Fruit fly (Drosophila melanogaster): ENCODE results near the gene endos.

Gene endos

dm6 chr3L:14003297-14004040 is 28.0 kb downstream of the endos start:
- no peak for TF ChIP-seq CG17801 (GFP tag; optimal IDR thresholded peaks at IDR 0.05; ENCODE audit: partially characterized antibody)

dm6 chr3L:14002524-14003135 is 28.9 kb downstream of the endos start:
- TF ChIP-seq CG17801 (GFP tag; optimal IDR thresholded peaks at IDR 0.05; ENCODE audit: partially characterized antibody) = no peak

dm6 chr3L:14001658-14002523 is 29.6 kb downstream of the endos start, which contains the start of the genes Nprl3 and upSET:
Nprl3 (minus strand) TSS chr3L:14001880.
upSET (plus strand) TSS chr3L:14002127.
- no peak for TF ChIP-seq CG17801 (GFP tag; optimal IDR thresholded peaks at IDR 0.05; ENCODE audit: partially characterized antibody)

dm6 chr3L:13999204-13999603 is 32.3 kb downstream of the endos start, which contains the start of gene CG17359:
CG17359 (minus strand) TSS chr3L:13999251.
- no peak for TF ChIP-seq CG17801 (GFP tag; optimal IDR thresholded peaks at IDR 0.05; ENCODE audit: partially characterized antibody)

dm6 chr3L:13996992-13997391 is 34.5 kb downstream of the endos start, which contains the start of gene CG17361:
CG17361 (plus strand) TSS chr3L:13997191.
- no peak for TF ChIP-seq CG17801 (GFP tag; optimal IDR thresholded peaks at IDR 0.05; ENCODE audit: partially characterized antibody)

dm6 chr3L:13996437-13996836 is 35.1 kb downstream of the endos start:
- TF ChIP-seq CG17801 (GFP tag; optimal IDR thresholded peaks at IDR 0.05; ENCODE audit: partially characterized antibody) = no peak

- TF ChIP-seq CG17801 (GFP tag; optimal IDR thresholded peaks at IDR 0.05; ENCODE audit: partially characterized antibody) = peak; percentile 66
These were observed 37.5 kb downstream of the endos start, which contains the start of gene CtsK1 for dm6 chr3L:13993742-13994719. CtsK1 (plus strand) TSS chr3L:13994231.

- no peak for TF ChIP-seq CG17801 (GFP tag; optimal IDR thresholded peaks at IDR 0.05; ENCODE audit: partially characterized antibody)
These were observed 38.2 kb downstream of the endos start, which contains the start of gene CG17364 for dm6 chr3L:13993233-13993741. CG17364 (minus strand) TSS chr3L:13993400.

dm6 chr3L:13991314-13991713 is 40.2 kb downstream of the endos start:
- TF ChIP-seq CG17801 (GFP tag; optimal IDR thresholded peaks at IDR 0.05; ENCODE audit: partially characterized antibody) = no peak

- no peak for TF ChIP-seq CG17801 (GFP tag; optimal IDR thresholded peaks at IDR 0.05; ENCODE audit: partially characterized antibody)
These were observed 43.9 kb downstream of the endos start, which contains the start of gene CG9040 for dm6 chr3L:13987578-13987977. CG9040 (plus strand) TSS chr3L:13987878.

- no peak for TF ChIP-seq CG17801 (GFP tag; optimal IDR thresholded peaks at IDR 0.05; ENCODE audit: partially characterized antibody)
These were observed 45.2 kb downstream of the endos start, which contains the start of gene CG17362 for dm6 chr3L:13986330-13986729. CG17362 (plus strand) TSS chr3L:13986620.

- TF ChIP-seq CG17801 (GFP tag; optimal IDR thresholded peaks at IDR 0.05; ENCODE audit: partially characterized antibody) = no peak
These were observed 49.0 kb downstream of the endos start for dm6 chr3L:13982516-13982915.
